Worm (Caenorhabditis elegans): Measurements from ENCODE around the gene F54F7.10.

F54F7.10 gene

ce11 chrX:11863307-11863706 lies at the start of gene F54F7.10:
Gene F54F7.10, plus strand, starts transcription at chrX:11863607.
- TF ChIP-seq T22C8.4 (GFP tag; IDR thresholded peaks at IDR 0.05) (no peak), med-1 (GFP tag; optimal IDR thresholded peaks at IDR 0.05; ENCODE audit: insufficient read depth) (no peak), ztf-23 (GFP tag; IDR thresholded peaks at IDR 0.05) (no peak), ztf-29 (GFP tag; IDR thresholded peaks at IDR 0.05) (no peak), cog-1 (tag; optimal IDR thresholded peaks at IDR 0.05) (no peak), ref-1 (GFP tag; conservative IDR thresholded peaks at IDR 0.05) (no peak), klf-2 (GFP tag; conservative IDR thresholded peaks at IDR 0.05) (no peak), flt-1 (GFP tag; IDR thresholded peaks at IDR 0.05) (no peak), tab-1 (GFP tag; IDR thresholded peaks at IDR 0.05) (no peak)

DNA sequence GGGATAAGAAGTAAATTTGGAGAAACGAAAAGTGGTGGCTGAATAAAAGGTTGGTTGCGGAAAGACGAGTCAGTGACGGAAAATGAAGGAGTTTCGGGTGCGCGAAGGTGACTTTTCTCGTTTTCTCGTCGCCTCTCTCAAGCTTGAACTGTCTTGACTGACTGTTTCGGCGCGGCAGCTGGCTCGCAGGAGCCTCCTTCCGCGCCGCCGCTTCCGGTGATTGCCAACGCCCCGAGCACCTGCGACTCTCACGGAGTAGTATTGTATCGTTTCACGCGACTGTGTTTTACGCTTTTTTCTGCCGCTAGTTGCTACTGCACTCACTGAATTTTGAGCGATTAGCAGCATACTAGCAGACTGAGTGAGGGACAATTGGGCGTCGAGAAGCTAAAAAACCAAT lies 48.7 kb upstream of the F54F7.10 start, which contains the start of gene C34E11.2:
C34E11.2 (minus strand) TSS at position 84 of the 400 bp plus-strand sequence.
- TF ChIP-seq tab-1 (GFP tag; IDR thresholded peaks at IDR 0.05) (no peak), ztf-29 (GFP tag; IDR thresholded peaks at IDR 0.05) (no peak), cog-1 (tag; optimal IDR thresholded peaks at IDR 0.05) (no peak), med-1 (GFP tag; optimal IDR thresholded peaks at IDR 0.05; ENCODE audit: insufficient read depth) (no peak), flt-1 (GFP tag; IDR thresholded peaks at IDR 0.05) (no peak), klf-2 (GFP tag; conservative IDR thresholded peaks at IDR 0.05) (no peak), ztf-23 (GFP tag; IDR thresholded peaks at IDR 0.05) (no peak), ref-1 (GFP tag; conservative IDR thresholded peaks at IDR 0.05) (no peak), T22C8.4 (GFP tag; IDR thresholded peaks at IDR 0.05) (no peak)

DNA sequence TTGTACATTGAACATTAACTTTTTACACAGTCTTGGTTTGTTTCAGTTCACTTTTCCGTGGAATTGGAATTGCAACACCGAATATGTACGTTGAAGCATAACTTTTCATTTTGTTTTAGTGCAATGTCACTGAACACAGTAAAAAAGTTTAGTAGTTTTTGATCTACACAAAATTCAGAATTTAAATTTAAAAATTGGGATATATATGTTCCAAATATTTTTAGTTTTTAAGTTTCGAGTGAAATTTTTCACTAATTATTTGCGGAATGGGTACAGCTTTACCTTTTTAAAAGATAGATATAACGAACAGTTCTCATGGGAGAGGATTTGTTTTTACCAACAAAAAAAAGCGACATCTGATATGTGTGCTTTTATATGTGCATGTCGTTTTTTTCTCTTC lies 46.6 kb upstream of the F54F7.10 start:
- TF ChIP-seq ztf-23 (GFP tag; IDR thresholded peaks at IDR 0.05) (no peak), flt-1 (GFP tag; IDR thresholded peaks at IDR 0.05) (no peak), med-1 (GFP tag; optimal IDR thresholded peaks at IDR 0.05; ENCODE audit: insufficient read depth) (no peak), T22C8.4 (GFP tag; IDR thresholded peaks at IDR 0.05) (no peak), tab-1 (GFP tag; IDR thresholded peaks at IDR 0.05) (no peak), ref-1 (GFP tag; conservative IDR thresholded peaks at IDR 0.05) (no peak), cog-1 (tag; optimal IDR thresholded peaks at IDR 0.05) (no peak), ztf-29 (GFP tag; IDR thresholded peaks at IDR 0.05) (no peak), klf-2 (GFP tag; conservative IDR thresholded peaks at IDR 0.05) (no peak)

DNA sequence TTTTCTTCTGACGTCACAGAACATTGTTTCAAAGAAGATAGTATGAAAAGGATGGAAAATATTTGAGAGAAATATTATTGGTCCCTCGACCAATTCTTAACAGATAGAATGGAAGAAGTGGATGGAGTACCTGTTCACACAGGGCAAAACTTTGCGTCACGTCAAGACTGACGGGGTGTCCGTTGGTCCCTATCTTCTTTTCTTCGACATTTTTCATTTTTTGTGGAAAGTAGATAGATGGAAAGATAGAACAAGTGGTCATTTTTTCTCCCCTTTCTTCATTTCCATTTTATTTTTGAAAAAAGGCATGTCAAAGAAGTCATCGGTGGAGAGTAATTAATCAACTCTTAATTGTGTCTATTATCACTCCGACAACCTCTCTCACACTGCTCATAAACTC lies 44.7 kb upstream of the F54F7.10 start:
- TF ChIP-seq T22C8.4 (GFP tag; IDR thresholded peaks at IDR 0.05) (no peak), tab-1 (GFP tag; IDR thresholded peaks at IDR 0.05) (no peak), ztf-23 (GFP tag; IDR thresholded peaks at IDR 0.05) (no peak), klf-2 (GFP tag; conservative IDR thresholded peaks at IDR 0.05) (no peak), ztf-29 (GFP tag; IDR thresholded peaks at IDR 0.05) (no peak), ref-1 (GFP tag; conservative IDR thresholded peaks at IDR 0.05) (no peak), cog-1 (tag; optimal IDR thresholded peaks at IDR 0.05) (no peak), flt-1 (GFP tag; IDR thresholded peaks at IDR 0.05) (no peak), med-1 (GFP tag; optimal IDR thresholded peaks at IDR 0.05; ENCODE audit: insufficient read depth) (no peak)

- TF ChIP-seq ztf-23 (GFP tag; IDR thresholded peaks at IDR 0.05) (no peak), cog-1 (tag; optimal IDR thresholded peaks at IDR 0.05) (no peak), ztf-29 (GFP tag; IDR thresholded peaks at IDR 0.05) (no peak), klf-2 (GFP tag; conservative IDR thresholded peaks at IDR 0.05) (no peak), flt-1 (GFP tag; IDR thresholded peaks at IDR 0.05) (no peak), T22C8.4 (GFP tag; IDR thresholded peaks at IDR 0.05) (no peak), tab-1 (GFP tag; IDR thresholded peaks at IDR 0.05) (no peak), med-1 (GFP tag; optimal IDR thresholded peaks at IDR 0.05; ENCODE audit: insufficient read depth) (no peak), ref-1 (GFP tag; conservative IDR thresholded peaks at IDR 0.05) (no peak)
Observed at ce11 chrX:11821159-11821720, 42.2 kb upstream of the F54F7.10 start.

- TF ChIP-seq tab-1 (GFP tag; IDR thresholded peaks at IDR 0.05) (no peak), T22C8.4 (GFP tag; IDR thresholded peaks at IDR 0.05) (no peak), med-1 (GFP tag; optimal IDR thresholded peaks at IDR 0.05; ENCODE audit: insufficient read depth) (no peak)
Observed at ce11 chrX:11823704-11824103, 39.7 kb upstream of the F54F7.10 start, which contains the start of gene tag-241. Gene tag-241, plus strand, starts transcription at chrX:11824004.

DNA sequence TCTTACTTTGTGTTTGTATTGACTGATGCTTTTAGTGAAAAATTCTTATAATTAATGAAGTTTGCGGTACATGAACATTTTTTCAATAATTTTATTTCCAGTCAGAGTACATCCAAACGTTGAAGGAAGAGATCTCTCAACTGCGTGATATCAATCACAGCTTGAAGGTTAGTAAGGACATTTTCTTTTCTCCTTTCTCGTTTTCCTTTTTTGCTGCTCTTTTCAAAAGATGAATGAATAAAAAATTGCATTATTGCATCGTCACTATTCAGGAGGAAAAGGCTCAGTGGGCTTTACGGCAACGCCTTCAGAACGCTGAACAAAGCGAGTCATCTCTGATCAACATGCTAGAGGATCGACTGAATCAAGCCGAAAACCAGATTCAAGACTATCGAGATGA lies 36.5 kb upstream of the F54F7.10 start:
- TF ChIP-seq ztf-29 (GFP tag; IDR thresholded peaks at IDR 0.05), result no peak
- no peak for TF ChIP-seq med-1 (GFP tag; optimal IDR thresholded peaks at IDR 0.05; ENCODE audit: insufficient read depth)
- no peak for TF ChIP-seq T22C8.4 (GFP tag; IDR thresholded peaks at IDR 0.05)
- no peak for TF ChIP-seq tab-1 (GFP tag; IDR thresholded peaks at IDR 0.05)
- TF ChIP-seq klf-2 (GFP tag; conservative IDR thresholded peaks at IDR 0.05), result no peak
- TF ChIP-seq flt-1 (GFP tag; IDR thresholded peaks at IDR 0.05), result no peak
- no peak for TF ChIP-seq ref-1 (GFP tag; conservative IDR thresholded peaks at IDR 0.05)
- TF ChIP-seq ztf-23 (GFP tag; IDR thresholded peaks at IDR 0.05), result no peak
- no peak for TF ChIP-seq cog-1 (tag; optimal IDR thresholded peaks at IDR 0.05)

DNA sequence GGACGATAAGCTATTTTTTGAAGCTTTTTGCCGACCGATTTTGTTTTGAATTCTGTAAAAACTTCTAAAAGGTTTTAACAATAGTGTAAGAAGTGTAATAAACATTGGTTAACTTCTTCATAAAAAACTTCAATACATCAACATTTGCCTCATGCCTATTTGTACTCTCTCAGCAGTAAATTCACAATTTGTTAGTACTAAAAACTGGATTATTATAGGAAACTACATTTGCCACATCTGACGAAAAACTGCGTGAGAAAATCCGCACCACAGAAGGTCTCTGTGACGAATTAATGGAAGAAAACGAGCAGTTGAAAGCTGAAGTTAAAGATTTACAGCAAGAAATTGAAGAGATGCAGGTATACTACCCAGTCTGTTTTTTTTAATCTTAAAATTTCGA lies 35.9 kb upstream of the F54F7.10 start:
- TF ChIP-seq tab-1 (GFP tag; IDR thresholded peaks at IDR 0.05), result no peak
- TF ChIP-seq T22C8.4 (GFP tag; IDR thresholded peaks at IDR 0.05), result no peak
- no peak for TF ChIP-seq ztf-29 (GFP tag; IDR thresholded peaks at IDR 0.05)
- no peak for TF ChIP-seq flt-1 (GFP tag; IDR thresholded peaks at IDR 0.05)
- TF ChIP-seq ztf-23 (GFP tag; IDR thresholded peaks at IDR 0.05), result no peak
- TF ChIP-seq med-1 (GFP tag; optimal IDR thresholded peaks at IDR 0.05; ENCODE audit: insufficient read depth), result no peak
- no peak for TF ChIP-seq klf-2 (GFP tag; conservative IDR thresholded peaks at IDR 0.05)
- TF ChIP-seq ref-1 (GFP tag; conservative IDR thresholded peaks at IDR 0.05), result no peak
- TF ChIP-seq cog-1 (tag; optimal IDR thresholded peaks at IDR 0.05), result no peak

- TF ChIP-seq klf-2 (GFP tag; conservative IDR thresholded peaks at IDR 0.05), result no peak
- TF ChIP-seq T22C8.4 (GFP tag; IDR thresholded peaks at IDR 0.05), result no peak
- TF ChIP-seq cog-1 (tag; optimal IDR thresholded peaks at IDR 0.05), result no peak
- TF ChIP-seq med-1 (GFP tag; optimal IDR thresholded peaks at IDR 0.05; ENCODE audit: insufficient read depth), result no peak
- TF ChIP-seq ref-1 (GFP tag; conservative IDR thresholded peaks at IDR 0.05), result no peak
- TF ChIP-seq tab-1 (GFP tag; IDR thresholded peaks at IDR 0.05), result no peak
- no peak for TF ChIP-seq flt-1 (GFP tag; IDR thresholded peaks at IDR 0.05)
- TF ChIP-seq ztf-29 (GFP tag; IDR thresholded peaks at IDR 0.05), result no peak
- no peak for TF ChIP-seq ztf-23 (GFP tag; IDR thresholded peaks at IDR 0.05)
Observed at ce11 chrX:11828661-11829060, 34.7 kb upstream of the F54F7.10 start.

- TF ChIP-seq klf-2 (GFP tag; conservative IDR thresholded peaks at IDR 0.05) (no peak), flt-1 (GFP tag; IDR thresholded peaks at IDR 0.05) (no peak), ref-1 (GFP tag; conservative IDR thresholded peaks at IDR 0.05) (no peak), cog-1 (tag; optimal IDR thresholded peaks at IDR 0.05) (no peak), ztf-23 (GFP tag; IDR thresholded peaks at IDR 0.05) (no peak), med-1 (GFP tag; optimal IDR thresholded peaks at IDR 0.05; ENCODE audit: insufficient read depth) (no peak), ztf-29 (GFP tag; IDR thresholded peaks at IDR 0.05) (no peak), tab-1 (GFP tag; IDR thresholded peaks at IDR 0.05) (no peak), T22C8.4 (GFP tag; IDR thresholded peaks at IDR 0.05) (no peak)
Observed at ce11 chrX:11837378-11837777, 26.0 kb upstream of the F54F7.10 start, which contains the start of gene taf-7.1. Gene taf-7.1, minus strand, starts transcription at chrX:11837478.

Data from whole organism, midembryonic.